Worm (Caenorhabditis elegans) whole organism, early embryonic: ENCODE results near the gene F10G2.7.

ENCODE experiments used
- F13C5.2 ChIP-seq: sonication (generic microtip); optimal IDR thresholded peaks from 2 replicates; lab custom pipeline; 2017; ENCODE audit warnings: mild to moderate bottlenecking, missing genetic modification characterization, inconsistent platforms, missing compliant biosample characterization
- aly-1 ChIP-seq: sonication (generic microtip); optimal IDR thresholded peaks from 2 replicates; lab custom pipeline; 2016; ENCODE audit warnings: missing genetic modification characterization, missing compliant biosample characterization
- ama-1 ChIP-seq: fragments of 150-350 bp; optimal IDR thresholded peaks from 2 replicates; lab custom pipeline; 2014
- ceh-36 ChIP-seq: sonication (generic microtip); optimal IDR thresholded peaks from 2 replicates; lab custom pipeline; 2016; ENCODE audit warnings: missing genetic modification characterization, inconsistent platforms, missing compliant biosample characterization
- ets-7 ChIP-seq: sonication (generic microtip); optimal IDR thresholded peaks from 2 replicates; lab custom pipeline; 2016; ENCODE audit warnings: missing genotype, missing genetic modification characterization, missing compliant biosample characterization
- flt-1 ChIP-seq: fragments of 200-800 bp; sonication (Bioruptor generic); IDR thresholded peaks from 2 replicates; pipeline ENCODE4 v1.3.6; 2022; ENCODE audit warnings: missing genetic modification characterization, missing compliant biosample characterization
- hmg-4 ChIP-seq: fragments of 200-800 bp; sonication (Bioruptor generic); optimal IDR thresholded peaks from 2 replicates; lab custom pipeline; 2018; ENCODE audit warnings: mild to moderate bottlenecking, missing genetic modification characterization, missing compliant biosample characterization
- hnd-1 ChIP-seq: sonication (generic microtip); optimal IDR thresholded peaks from 2 replicates; lab custom pipeline; 2016; ENCODE audit warnings: missing genetic modification characterization, missing compliant biosample characterization
- pes-1 ChIP-seq: fragments of 200-800 bp; sonication (Bioruptor generic); IDR thresholded peaks from 2 replicates; pipeline ENCODE4 v1.3.6; 2022; ENCODE audit warnings: missing genetic modification reagents, missing genetic modification characterization, missing compliant biosample characterization
- sea-1 ChIP-seq: fragments of 200-800 bp; sonication (Bioruptor generic); conservative IDR thresholded peaks from 2 replicates; pipeline ENCODE4 v1.3.6; 2022; ENCODE audit warnings: missing genetic modification characterization, missing compliant biosample characterization
- tbx-11 ChIP-seq: fragments of 200-800 bp; sonication (Bioruptor generic); IDR thresholded peaks from 2 replicates; pipeline ENCODE4 v1.3.6; 2022; ENCODE audit warnings: missing genetic modification characterization, missing compliant biosample characterization
- tbx-37 ChIP-seq: fragments of 200-800 bp; sonication (Bioruptor generic); conservative IDR thresholded peaks from 2 replicates; pipeline ENCODE4 v1.3.6; 2022; ENCODE audit warnings: missing genetic modification reagents, missing genetic modification characterization, missing compliant biosample characterization
- tra-4 ChIP-seq: sonication (generic microtip); optimal IDR thresholded peaks from 2 replicates; lab custom pipeline; 2017; ENCODE audit warnings: missing genetic modification characterization, missing compliant biosample characterization

- TF ChIP-seq aly-1 (tag; lab: Kevin White, UChicago) (no peak), ama-1 (lab: Kevin White, UChicago) (no peak), flt-1 (GFP tag; lab: Robert Waterston, UW) (no peak), ceh-36 (tag; lab: Kevin White, UChicago) (no peak), tra-4 (tag; lab: Kevin White, UChicago) (no peak), F13C5.2 (tag; lab: Kevin White, UChicago) (no peak), pes-1 (no peak), hnd-1 (tag; lab: Kevin White, UChicago) (no peak), tbx-37 (no peak), sea-1 (no peak), hmg-4 (GFP tag; lab: Kevin White, UChicago) (no peak), ets-7 (tag; lab: Kevin White, UChicago) (no peak), tbx-11 (no peak)
Observed at ce11 chrV:7349541-7349940, 12.4 kb upstream of the F10G2.7 start, which contains the start of gene nhr-149.
